Fruit fly (Drosophila melanogaster): ENCODE results near the gene Ugt302C1.

DNA sequence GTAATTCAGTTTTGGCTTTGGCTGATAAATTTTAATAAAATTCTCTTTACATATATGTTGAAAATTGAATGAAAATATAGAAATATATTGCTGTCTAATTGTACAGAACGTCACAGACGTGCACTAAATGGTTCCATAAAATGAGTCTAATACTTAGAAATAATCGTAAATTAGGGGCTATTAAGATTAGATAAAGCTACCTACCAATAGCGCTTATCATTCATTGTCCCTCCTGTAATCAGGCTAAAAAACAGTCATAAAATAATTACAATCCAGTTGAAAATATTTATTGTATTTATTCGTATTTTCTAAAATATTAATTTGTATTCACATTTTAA lies 16.2 kb downstream of the Ugt302C1 start:
- TF ChIP-seq psq (optimal IDR thresholded peaks at IDR 0.05) (no peak), usp (GFP tag; optimal IDR thresholded peaks at IDR 0.05) (no peak), Dll (optimal IDR thresholded peaks at IDR 0.05) (no peak), EcR (GFP tag; optimal IDR thresholded peaks at IDR 0.05) (no peak), CG8478 (optimal IDR thresholded peaks at IDR 0.05) (no peak)
